Worm (Caenorhabditis elegans): ENCODE results near the gene C41H7.9.
A peak's percentile ranks its signal among the peaks of the same experiment; 100 is the strongest.

Gene C41H7.9

DNA sequence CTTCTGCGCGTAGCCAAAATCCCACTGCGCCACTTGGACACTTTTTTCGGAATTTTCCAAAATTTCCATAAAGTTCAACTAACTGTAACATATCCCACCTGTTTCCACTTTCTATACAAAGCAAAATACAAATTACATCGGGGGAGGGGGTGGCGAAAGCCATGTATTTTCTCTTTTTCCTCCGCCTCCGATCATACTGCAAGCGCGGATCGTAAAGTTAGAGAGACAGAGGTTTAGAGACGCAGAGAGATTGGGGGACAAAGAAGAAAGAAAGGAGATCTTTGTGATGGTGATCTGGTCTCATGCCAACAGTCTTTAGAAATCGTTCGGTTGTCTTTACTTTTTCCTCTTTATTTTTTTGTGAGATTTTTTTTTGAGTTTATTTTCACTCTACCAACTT is 16.2 kb upstream of the C41H7.9 start:
- TF ChIP-seq fos-1 (tag; optimal IDR thresholded peaks at IDR 0.05) (no peak), alr-1 (tag; optimal IDR thresholded peaks at IDR 0.05) (no peak), nhr-25 (tag; optimal IDR thresholded peaks at IDR 0.05) (peak; percentile 17), nhr-10 (tag; optimal IDR thresholded peaks at IDR 0.05) (no peak), lin-11 (tag; optimal IDR thresholded peaks at IDR 0.05) (no peak), aly-2 (tag; optimal IDR thresholded peaks at IDR 0.05) (no peak), sem-4 (tag; optimal IDR thresholded peaks at IDR 0.05) (no peak), blmp-1 (tag; optimal IDR thresholded peaks at IDR 0.05; ENCODE audit: insufficient read depth) (peak; percentile 6), ZK546.5 (tag; optimal IDR thresholded peaks at IDR 0.05) (no peak), elt-3 (tag; optimal IDR thresholded peaks at IDR 0.05) (no peak), nhr-21 (tag; optimal IDR thresholded peaks at IDR 0.05) (no peak), nhr-6 (tag; optimal IDR thresholded peaks at IDR 0.05) (no peak), nhr-12 (tag; optimal IDR thresholded peaks at IDR 0.05) (no peak)

DNA sequence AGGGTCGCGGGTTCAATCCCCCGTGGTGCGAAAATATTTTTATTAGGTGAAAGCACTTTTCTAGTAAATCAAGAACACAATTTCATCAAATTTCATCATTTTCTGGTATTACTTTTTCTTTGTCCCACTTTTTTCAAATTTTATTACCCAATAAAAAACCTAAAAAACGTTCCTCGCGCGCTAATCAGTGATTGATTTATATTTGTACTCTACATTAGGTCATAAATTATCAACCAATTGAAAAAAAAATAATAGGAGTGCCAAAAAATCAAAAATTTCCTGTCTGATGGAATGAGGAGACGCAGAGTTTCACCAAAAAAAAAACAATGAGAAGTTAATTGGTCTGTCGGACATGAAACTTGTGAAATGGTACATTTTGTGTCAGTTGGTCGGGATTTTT is 12.6 kb upstream of the C41H7.9 start:
- no peak for TF ChIP-seq ama-1 (optimal IDR thresholded peaks at IDR 0.05)

DNA sequence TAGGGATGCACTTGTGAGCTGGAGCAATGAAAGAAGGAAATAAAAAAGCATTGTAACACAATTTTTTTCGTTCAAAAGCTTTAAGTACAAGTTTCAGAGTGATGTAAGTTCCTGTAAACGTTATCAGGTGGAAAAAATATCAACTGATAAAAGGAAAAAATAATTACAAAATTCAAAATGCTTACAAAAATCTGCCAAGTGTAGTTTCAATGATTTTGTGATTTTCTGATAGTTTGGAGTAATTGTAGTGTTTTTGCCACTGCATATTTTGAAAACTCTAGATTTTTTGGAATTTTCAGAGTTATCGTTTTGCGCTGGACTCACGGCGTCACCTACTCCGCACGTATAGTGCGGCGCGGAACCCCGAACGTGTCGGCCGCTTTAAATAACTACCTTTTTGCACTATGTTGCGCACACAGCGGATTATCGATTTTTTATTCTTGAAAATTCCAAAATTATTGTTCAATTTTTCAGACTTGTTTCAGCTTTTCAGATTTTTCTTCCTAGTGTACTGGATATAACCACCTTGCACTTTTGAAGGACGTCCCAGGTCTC is 11.4 kb upstream of the C41H7.9 start, which contains the start of gene clec-2:
TSS of gene clec-2 (minus strand) at position 51 of the 555 bp plus-strand sequence.
- TF ChIP-seq R02D3.7 (tag; optimal IDR thresholded peaks at IDR 0.05) (no peak), sem-4 (tag; optimal IDR thresholded peaks at IDR 0.05) (no peak), aly-2 (tag; optimal IDR thresholded peaks at IDR 0.05) (no peak), ceh-82 (tag; optimal IDR thresholded peaks at IDR 0.05) (no peak), ztf-11 (tag; optimal IDR thresholded peaks at IDR 0.05) (no peak), nhr-25 (tag; optimal IDR thresholded peaks at IDR 0.05) (no peak), skn-1 (tag; optimal IDR thresholded peaks at IDR 0.05) (no peak), egl-27 (tag; optimal IDR thresholded peaks at IDR 0.05) (no peak), mdl-1 (tag; optimal IDR thresholded peaks at IDR 0.05) (no peak), unc-55 (GFP tag; optimal IDR thresholded peaks at IDR 0.05) (no peak), lin-11 (tag; optimal IDR thresholded peaks at IDR 0.05) (no peak), ZK546.5 (tag; optimal IDR thresholded peaks at IDR 0.05) (no peak), mbf-1 (tag; optimal IDR thresholded peaks at IDR 0.05) (no peak), lin-13 (GFP tag; optimal IDR thresholded peaks at IDR 0.05) (no peak)

DNA sequence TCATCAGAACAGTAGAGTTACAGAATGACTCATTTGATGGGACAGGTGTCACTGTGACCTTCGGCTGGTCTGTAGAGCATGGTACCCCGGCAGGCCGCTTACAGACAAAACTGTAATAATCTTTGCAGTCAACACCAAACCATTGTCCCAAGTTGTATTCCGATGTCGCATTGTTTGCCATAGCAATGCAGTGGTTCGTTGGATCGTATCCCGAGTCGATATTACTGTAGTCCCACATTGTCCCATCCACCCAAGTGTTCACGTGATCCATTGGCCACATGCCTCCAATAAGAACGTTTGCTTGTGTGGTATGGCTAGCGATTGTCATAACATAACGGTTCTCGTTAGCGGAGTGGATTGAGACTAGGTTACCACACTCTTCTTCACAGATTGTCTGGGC is 8.9 kb upstream of the C41H7.9 start:
- TF ChIP-seq nhr-77 (tag; optimal IDR thresholded peaks at IDR 0.05) (no peak), sma-3 (GFP tag; optimal IDR thresholded peaks at IDR 0.05) (no peak), lin-11 (tag; optimal IDR thresholded peaks at IDR 0.05) (no peak), nhr-11 (tag; optimal IDR thresholded peaks at IDR 0.05) (no peak), elt-1 (tag; optimal IDR thresholded peaks at IDR 0.05) (no peak), nhr-12 (tag; optimal IDR thresholded peaks at IDR 0.05) (no peak), nhr-21 (tag; optimal IDR thresholded peaks at IDR 0.05) (no peak), aly-2 (tag; optimal IDR thresholded peaks at IDR 0.05) (no peak), ama-1 (optimal IDR thresholded peaks at IDR 0.05) (no peak), lin-13 (GFP tag; optimal IDR thresholded peaks at IDR 0.05) (no peak), ztf-1 (GFP tag; conservative IDR thresholded peaks at IDR 0.05) (no peak), unc-39 (tag; optimal IDR thresholded peaks at IDR 0.05) (no peak), ceh-16 (tag; optimal IDR thresholded peaks at IDR 0.05) (no peak), F13H6.1 (tag; optimal IDR thresholded peaks at IDR 0.05) (no peak), mab-5 (tag; optimal IDR thresholded peaks at IDR 0.05) (no peak), crh-2 (tag; optimal IDR thresholded peaks at IDR 0.05) (no peak), unc-55 (GFP tag; optimal IDR thresholded peaks at IDR 0.05) (no peak)

DNA sequence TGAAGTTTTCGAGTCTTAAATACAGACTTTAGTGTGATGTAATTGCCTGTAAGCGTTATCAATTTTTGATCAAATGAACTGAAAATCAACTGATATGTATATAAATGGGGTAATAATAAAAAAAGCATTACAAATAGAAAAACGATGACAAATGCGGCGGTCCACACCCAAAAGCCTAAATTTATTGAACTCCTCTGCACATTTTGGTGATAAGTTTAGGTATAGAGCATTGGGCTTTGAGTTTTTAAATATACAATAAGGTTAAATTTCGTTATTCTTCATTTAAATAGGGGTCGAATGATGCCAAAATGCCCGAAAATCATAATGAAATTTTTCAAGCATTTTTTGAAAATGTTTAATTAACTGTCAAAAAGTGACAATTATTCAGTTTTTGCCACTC is 7.8 kb upstream of the C41H7.9 start, which contains the start of gene clec-3:
TSS of gene clec-3 (minus strand) at position 101 of the 400 bp plus-strand sequence.
- TF ChIP-seq fos-1 (tag; optimal IDR thresholded peaks at IDR 0.05) (no peak), crh-2 (tag; optimal IDR thresholded peaks at IDR 0.05) (no peak), ceh-82 (tag; optimal IDR thresholded peaks at IDR 0.05) (no peak), snpc-4 (tag; optimal IDR thresholded peaks at IDR 0.05) (no peak), lin-13 (GFP tag; optimal IDR thresholded peaks at IDR 0.05) (no peak), sma-3 (GFP tag; optimal IDR thresholded peaks at IDR 0.05) (no peak), nhr-6 (tag; optimal IDR thresholded peaks at IDR 0.05) (no peak), nhr-77 (tag; optimal IDR thresholded peaks at IDR 0.05) (no peak)

All from whole organism, L2 larva.